Fruit fly (Drosophila melanogaster) whole organism, embryonic: Measurements from ENCODE around the gene Fancl.

Source experiments
- ATbp ChIP-seq: fragments of 200-800 bp; sonication (Bioruptor generic); optimal IDR thresholded peaks from 2 replicates; lab custom pipeline; 2017; ENCODE audit warnings: missing biosample characterization, mild to moderate bottlenecking, missing genetic modification characterization, missing genetic modification reagents
- Bdp1 ChIP-seq: fragments of 200-800 bp; sonication (Bioruptor generic); optimal IDR thresholded peaks from 3 replicates; lab custom pipeline; 2016; ENCODE audit warnings: missing biosample characterization, missing genetic modification characterization
- C15 ChIP-seq: fragments of 200-800 bp; sonication (Bioruptor generic); IDR thresholded peaks from 3 replicates; pipeline ENCODE4 v1.3.6; 2022; ENCODE audit warnings: missing biosample characterization, missing genetic modification characterization
- CG11093 ChIP-seq: fragments of 200-800 bp; sonication (Bioruptor generic); IDR thresholded peaks from 3 replicates; pipeline ENCODE4 v1.3.6; 2022; ENCODE audit warnings: missing biosample characterization, missing genetic modification characterization
- CG12071 ChIP-seq: fragments of 200-800 bp; sonication (Bioruptor generic); optimal IDR thresholded peaks from 3 replicates; lab custom pipeline; 2018; ENCODE audit warnings: missing biosample characterization, mild to moderate bottlenecking, missing genetic modification characterization
- CG12104 ChIP-seq: fragments of 200-800 bp; sonication (Bioruptor generic); optimal IDR thresholded peaks from 3 replicates; lab custom pipeline; 2016; ENCODE audit warnings: missing biosample characterization, missing genetic modification characterization
- CG12155 ChIP-seq: fragments of 200-800 bp; sonication (Bioruptor generic); optimal IDR thresholded peaks from 3 replicates; lab custom pipeline; 2016; ENCODE audit warnings: missing biosample characterization, missing genetic modification characterization
- CG12391 ChIP-seq: fragments of 200-800 bp; sonication (Bioruptor generic); optimal IDR thresholded peaks from 3 replicates; lab custom pipeline; 2018; ENCODE audit warnings: missing biosample characterization, mild to moderate bottlenecking, missing genetic modification characterization, moderate library complexity
- CG12744 ChIP-seq: fragments of 200-800 bp; sonication (Bioruptor generic); optimal IDR thresholded peaks from 2 replicates; lab custom pipeline; 2016; ENCODE audit warnings: missing biosample characterization, missing genetic modification characterization
- CG14667 ChIP-seq: fragments of 200-800 bp; sonication (Bioruptor generic); IDR thresholded peaks from 2 replicates; pipeline ENCODE4 v1.3.6; 2022; ENCODE audit warnings: missing biosample characterization, missing genetic modification characterization
- CG1603 ChIP-seq: fragments of 200-800 bp; sonication (Bioruptor generic); optimal IDR thresholded peaks from 2 replicates; lab custom pipeline; 2019; ENCODE audit warnings: missing biosample characterization, mild to moderate bottlenecking, missing genetic modification characterization, moderate library complexity
- CG2875 ChIP-seq: fragments of 200-800 bp; sonication (Bioruptor generic); optimal IDR thresholded peaks from 2 replicates; lab custom pipeline; 2017; ENCODE audit warnings: missing biosample characterization, mild to moderate bottlenecking, missing genetic modification characterization, missing genetic modification reagents
- CG31224 ChIP-seq: fragments of 200-800 bp; sonication (Bioruptor generic); IDR thresholded peaks from 2 replicates; pipeline ENCODE4 v1.3.6; 2022; ENCODE audit warnings: missing biosample characterization, missing genetic modification characterization
- CG32767 ChIP-seq: fragments of 200-800 bp; sonication (Bioruptor generic); IDR thresholded peaks from 2 replicates; pipeline ENCODE4 v1.3.6; 2022; ENCODE audit warnings: missing biosample characterization, missing genetic modification characterization
- CG34224 ChIP-seq: fragments of 200-800 bp; sonication (Bioruptor generic); IDR thresholded peaks from 3 replicates; pipeline ENCODE4 v1.3.6; 2022; ENCODE audit warnings: missing biosample characterization, missing genetic modification characterization; ENCODE audit not compliant: partially characterized antibody
- CG4360 ChIP-seq: fragments of 200-800 bp; sonication (Bioruptor generic); IDR thresholded peaks from 2 replicates; pipeline ENCODE4 v1.3.6; 2022; ENCODE audit warnings: missing biosample characterization, missing genetic modification characterization
- CG8388 ChIP-seq: fragments of 200-800 bp; sonication (Bioruptor generic); optimal IDR thresholded peaks from 2 replicates; lab custom pipeline; 2019; ENCODE audit warnings: missing biosample characterization, mild to moderate bottlenecking, missing genetic modification characterization, moderate library complexity
- CG9437 ChIP-seq: fragments of 200-800 bp; sonication (Bioruptor generic); optimal IDR thresholded peaks from 2 replicates; lab custom pipeline; 2018; ENCODE audit warnings: missing biosample characterization, mild to moderate bottlenecking, missing genetic modification characterization
- CG9932 ChIP-seq: fragments of 200-800 bp; sonication (Bioruptor generic); IDR thresholded peaks from 2 replicates; pipeline ENCODE4 v1.3.6; 2022; ENCODE audit warnings: missing biosample characterization, missing genetic modification characterization
- Dbx ChIP-seq: fragments of 200-800 bp; sonication (Bioruptor generic); IDR thresholded peaks from 3 replicates; pipeline ENCODE4 v1.3.6; 2022; ENCODE audit warnings: missing biosample characterization, missing genetic modification characterization
- E2f1 ChIP-seq: fragments of 200-800 bp; sonication (Bioruptor generic); IDR thresholded peaks from 2 replicates; pipeline ENCODE4 v1.3.6; 2022; ENCODE audit warnings: missing biosample characterization, missing genetic modification characterization
- ERR ChIP-seq: fragments of 200-800 bp; sonication (Bioruptor generic); optimal IDR thresholded peaks from 2 replicates; lab custom pipeline; 2016; ENCODE audit warnings: missing biosample characterization, missing genetic modification characterization
- Ets65A ChIP-seq: fragments of 200-800 bp; sonication (Bioruptor generic); peaks from one replicate; lab custom pipeline; 2016; ENCODE audit warnings: missing biosample characterization, missing genetic modification characterization
- Gsc ChIP-seq: fragments of 200-800 bp; sonication (Bioruptor generic); IDR thresholded peaks from 2 replicates; pipeline ENCODE4 v1.3.6; 2022; ENCODE audit warnings: missing biosample characterization, missing genetic modification characterization
- HLH3B ChIP-seq: fragments of 200-800 bp; sonication (Bioruptor generic); IDR thresholded peaks from 2 replicates; pipeline ENCODE4 v1.3.6; 2022; ENCODE audit warnings: missing biosample characterization, missing genetic modification characterization
- Hr78 ChIP-seq, 2 experiments: fragments of 200-800 bp in 1 of 2; fragments of >200 bp in 1 of 2; sonication (Bioruptor generic) in 1 of 2; optimal IDR thresholded peaks; 2 replicates each; lab custom pipeline; 2017 to 2019; ENCODE audit warnings: missing biosample characterization in 2 of 2, missing genetic modification characterization in 2 of 2, mild to moderate bottlenecking in 1 of 2, moderate library complexity in 1 of 2
- Hsf ChIP-seq: fragments of 200-800 bp; sonication (Bioruptor generic); optimal IDR thresholded peaks from 3 replicates; lab custom pipeline; 2016; ENCODE audit warnings: missing biosample characterization, missing genetic modification characterization
- Med ChIP-seq: fragments of 200-800 bp; sonication (Bioruptor generic); peaks from one replicate; lab custom pipeline; 2016; ENCODE audit warnings: missing biosample characterization, missing genetic modification characterization, mild to moderate bottlenecking, inconsistent platforms, moderate library complexity
- Rfx ChIP-seq: fragments of 200-800 bp; sonication (Bioruptor generic); IDR thresholded peaks from 2 replicates; pipeline ENCODE4 v1.3.6; 2022; ENCODE audit warnings: missing biosample characterization, missing genetic modification characterization
- Trl ChIP-seq, 3 experiments: fragments of >200 bp in 2 of 3; fragments of 200-800 bp in 1 of 3; sonication (Bioruptor generic) in 1 of 3; optimal IDR thresholded peaks; 2 replicates in 1 of 3; 3 replicates in 2 of 3; lab custom pipeline; 2016 to 2017; ENCODE audit warnings: missing biosample characterization in 1 of 3, missing genetic modification characterization in 1 of 3
- Vsx1 ChIP-seq: fragments of 200-800 bp; sonication (Bioruptor generic); optimal IDR thresholded peaks from 2 replicates; lab custom pipeline; 2017; ENCODE audit warnings: missing biosample characterization, mild to moderate bottlenecking, missing genetic modification characterization, missing genetic modification reagents
- br ChIP-seq: fragments of >200 bp; optimal IDR thresholded peaks from 2 replicates; lab custom pipeline; 2017
- cg ChIP-seq: fragments of 200-800 bp; sonication (Bioruptor generic); optimal IDR thresholded peaks from 3 replicates; lab custom pipeline; 2019; ENCODE audit warnings: missing biosample characterization, mild to moderate bottlenecking, missing genetic modification characterization, moderate library complexity
- chinmo ChIP-seq: fragments of 200-800 bp; sonication (Bioruptor generic); IDR thresholded peaks from 4 replicates; pipeline ENCODE4 v1.3.6; 2022; ENCODE audit warnings: missing biosample characterization, missing genetic modification characterization; ENCODE audit not compliant: partially characterized antibody
- dati ChIP-seq: fragments of 200-800 bp; sonication (Bioruptor generic); IDR thresholded peaks from 2 replicates; pipeline ENCODE4 v1.3.6; 2022; ENCODE audit warnings: missing biosample characterization, missing genetic modification characterization
- dmrt11E ChIP-seq: fragments of 200-800 bp; sonication (Bioruptor generic); optimal IDR thresholded peaks from 3 replicates; lab custom pipeline; 2018; ENCODE audit warnings: missing biosample characterization, mild to moderate bottlenecking, missing genetic modification characterization, moderate library complexity
- ewg ChIP-seq: fragments of 200-800 bp; sonication (Bioruptor generic); optimal IDR thresholded peaks from 3 replicates; lab custom pipeline; 2017; ENCODE audit warnings: mild to moderate bottlenecking, missing biosample characterization, missing genetic modification reagents, missing genetic modification characterization
- fd3F ChIP-seq: fragments of 200-800 bp; sonication (Bioruptor generic); optimal IDR thresholded peaks from 2 replicates; lab custom pipeline; 2018; ENCODE audit warnings: missing biosample characterization, mild to moderate bottlenecking, missing genetic modification characterization, moderate library complexity
- ftz-f1 ChIP-seq: fragments of 200-800 bp; sonication (Bioruptor generic); optimal IDR thresholded peaks from 2 replicates; lab custom pipeline; 2016; ENCODE audit warnings: missing biosample characterization, missing genetic modification characterization
- gsb-n ChIP-seq: fragments of 200-800 bp; sonication (Bioruptor generic); optimal IDR thresholded peaks from 3 replicates; lab custom pipeline; 2018; ENCODE audit warnings: missing biosample characterization, mild to moderate bottlenecking, missing genetic modification characterization
- jing ChIP-seq: fragments of 200-800 bp; sonication (Bioruptor generic); optimal IDR thresholded peaks from 2 replicates; lab custom pipeline; 2018; ENCODE audit warnings: missing biosample characterization, mild to moderate bottlenecking, missing genetic modification characterization
- oc ChIP-seq: fragments of 200-800 bp; sonication (Bioruptor generic); optimal IDR thresholded peaks from 2 replicates; lab custom pipeline; 2018; ENCODE audit warnings: missing biosample characterization, mild to moderate bottlenecking, missing genetic modification characterization, moderate library complexity
- pfk ChIP-seq: fragments of 200-800 bp; sonication (Bioruptor generic); optimal IDR thresholded peaks from 2 replicates; lab custom pipeline; 2018; ENCODE audit warnings: missing biosample characterization, mild to moderate bottlenecking, missing genetic modification characterization, moderate library complexity
- row ChIP-seq: fragments of 200-800 bp; sonication (Bioruptor generic); IDR thresholded peaks from 3 replicates; pipeline ENCODE4 v1.3.6; 2022; ENCODE audit warnings: missing biosample characterization, missing genetic modification characterization
- scrt ChIP-seq: fragments of 200-800 bp; sonication (Bioruptor generic); optimal IDR thresholded peaks from 2 replicates; lab custom pipeline; 2018; ENCODE audit warnings: missing biosample characterization, mild to moderate bottlenecking, missing genetic modification characterization, moderate library complexity
- sens ChIP-seq: fragments of 200-800 bp; sonication (Bioruptor generic); peaks from one replicate; lab custom pipeline; 2016; ENCODE audit warnings: missing biosample characterization, missing genetic modification characterization
- sim ChIP-seq: fragments of 200-800 bp; sonication (Bioruptor generic); IDR thresholded peaks from 2 replicates; pipeline ENCODE4 v1.3.6; 2022; ENCODE audit warnings: missing biosample characterization, missing genetic modification characterization
- sisA ChIP-seq: fragments of 200-800 bp; sonication (Bioruptor generic); IDR thresholded peaks from 2 replicates; pipeline ENCODE4 v1.3.6; 2022; ENCODE audit warnings: missing biosample characterization, missing genetic modification characterization
- toy ChIP-seq: fragments of 200-800 bp; sonication (Bioruptor generic); IDR thresholded peaks from 2 replicates; pipeline ENCODE4 v1.3.6; 2022; ENCODE audit warnings: missing biosample characterization, missing genetic modification characterization
- ttk ChIP-seq: fragments of 200-800 bp; sonication (Bioruptor generic); IDR thresholded peaks from 2 replicates; pipeline ENCODE4 v2.1.2; 2022; ENCODE audit warnings: missing biosample characterization, missing genetic modification characterization

Fancl gene

DNA sequence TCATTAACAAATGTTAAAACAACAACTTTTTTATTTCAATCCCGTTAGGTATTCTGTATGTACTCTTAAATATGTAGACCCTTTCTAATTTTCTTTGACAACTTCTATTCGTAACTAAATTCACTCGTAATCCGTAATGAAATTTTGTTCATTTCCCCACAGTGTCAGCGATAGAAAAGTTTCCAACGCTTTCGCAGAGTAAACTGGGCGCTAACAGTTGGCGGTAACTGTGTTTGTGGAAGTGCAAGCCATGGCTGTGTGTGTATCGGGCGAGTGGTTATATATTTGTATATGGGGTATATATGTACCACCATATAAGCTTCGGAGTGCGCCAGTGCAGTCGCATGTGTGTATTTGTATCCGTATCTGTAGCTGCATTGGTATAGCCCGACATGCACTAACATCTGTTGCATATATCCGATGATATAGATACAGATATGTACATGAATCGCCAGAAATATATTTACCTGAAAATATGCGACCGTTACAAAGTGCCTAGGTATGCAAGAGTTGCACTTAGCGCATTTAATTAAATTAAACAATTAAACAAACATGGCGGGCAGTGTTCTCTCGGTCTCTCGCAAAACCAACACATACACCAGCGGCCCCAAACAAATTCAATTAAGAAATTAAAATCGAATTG lies 28.9 kb upstream of the Fancl start:
- no peak for TF ChIP-seq dati (GFP tag; lab: Robert Waterston, UW)
- TF ChIP-seq row (GFP tag; lab: Robert Waterston, UW) = peak; percentile 39; the same call in 1 of the 3 replicates
- TF ChIP-seq CG1603 (tag; lab: Kevin White, UChicago) = peak; percentile 4
- no peak for TF ChIP-seq Gsc (GFP tag; lab: Robert Waterston, UW)
- peak; percentile 67 for TF ChIP-seq Med (GFP tag; lab: Kevin White, UChicago)
- TF ChIP-seq HLH3B = 0 out of 2 replicates have a peak, but pooled peaks have one; percentile 16
- no peak for TF ChIP-seq CG31224 (GFP tag; lab: Robert Waterston, UW)
- no peak for TF ChIP-seq CG12104 (GFP tag; lab: Kevin White, UChicago)
- TF ChIP-seq Hr78 (GFP tag; optimal IDR thresholded peaks at IDR 0.05; lab: Kevin White, UChicago) = no peak
- no peak for TF ChIP-seq CG4360 (GFP tag; lab: Robert Waterston, UW)
- TF ChIP-seq toy (GFP tag; lab: Robert Waterston, UW) = no peak
- TF ChIP-seq CG9932 (GFP tag; lab: Robert Waterston, UW) = no peak
- TF ChIP-seq oc (tag; lab: Kevin White, UChicago) = no peak
- TF ChIP-seq scrt = no peak
- TF ChIP-seq CG8388 (GFP tag; lab: Kevin White, UChicago) = peak; percentile 90
- no peak for TF ChIP-seq Rfx (GFP tag; lab: Robert Waterston, UW)
- TF ChIP-seq dmrt11E (tag; lab: Kevin White, UChicago) = no peak
- peak; percentile 75 for TF ChIP-seq sens
- TF ChIP-seq Ets65A (GFP tag; lab: Kevin White, UChicago) = peak; percentile 75
- peak; percentile 42; the same call in 1 of the 2 replicates for TF ChIP-seq sisA (GFP tag; lab: Robert Waterston, UW)
- TF ChIP-seq CG34224 (GFP tag; lab: Robert Waterston, UW) = no peak
- peak; percentile 36 for TF ChIP-seq cg
- TF ChIP-seq Bdp1 (GFP tag; lab: Kevin White, UChicago) = no peak

DNA sequence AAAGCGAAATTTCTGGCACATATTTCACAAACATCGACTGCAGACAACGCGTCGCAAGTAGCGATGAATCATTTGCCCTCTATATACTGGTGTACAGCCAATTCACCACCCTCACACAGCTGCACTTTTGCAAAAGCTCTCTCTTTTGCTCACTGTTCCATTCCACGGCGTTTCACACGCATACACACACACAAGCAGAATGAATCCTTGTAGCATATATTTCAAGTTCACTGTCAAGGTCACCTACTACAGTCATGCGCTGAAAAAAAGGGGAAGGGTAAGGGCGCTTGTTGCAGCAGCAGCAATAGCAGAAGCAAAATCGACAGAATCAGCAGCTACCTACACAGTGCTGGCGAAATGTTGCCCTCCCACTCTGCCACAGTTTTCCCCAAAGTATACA lies 28.0 kb upstream of the Fancl start:
- TF ChIP-seq Trl (optimal IDR thresholded peaks at IDR 0.05; lab: Kevin White, UChicago) (peak; percentile 6 to 20), Trl (GFP tag; optimal IDR thresholded peaks at IDR 0.05; lab: Kevin White, UChicago) (no peak), row (GFP tag; lab: Robert Waterston, UW) (0 out of 3 replicates have a peak, but pooled peaks have one; percentile 5), CG9437 (GFP tag; lab: Kevin White, UChicago) (no peak), CG12744 (GFP tag; lab: Kevin White, UChicago) (no peak), gsb-n (no peak), CG12071 (GFP tag; lab: Kevin White, UChicago) (no peak), Vsx1 (GFP tag; lab: Kevin White, UChicago) (no peak), CG32767 (GFP tag; lab: Robert Waterston, UW) (0 out of 2 replicates have a peak, but pooled peaks have one; percentile 33), CG11093 (no peak), CG2875 (GFP tag; lab: Kevin White, UChicago) (no peak), E2f1 (no peak), CG12391 (no peak), ERR (GFP tag; lab: Kevin White, UChicago) (peak; percentile 55), jing (GFP tag; lab: Kevin White, UChicago) (no peak), pfk (GFP tag; lab: Kevin White, UChicago) (peak; percentile 86), ewg (peak; percentile 81), fd3F (no peak), CG14667 (GFP tag; lab: Robert Waterston, UW) (0 out of 2 replicates have a peak, but pooled peaks have one; percentile 6), Dbx (GFP tag; lab: Robert Waterston, UW) (no peak), sim (GFP tag; lab: Robert Waterston, UW) (no peak), chinmo (GFP tag; lab: Robert Waterston, UW) (peak; percentile 69; the same call in 1 of the 4 replicates), br (lab: Kevin White, UChicago) (no peak), ftz-f1 (GFP tag; lab: Kevin White, UChicago) (peak; percentile 85), Hsf (no peak), C15 (no peak), CG12155 (no peak), ttk (0 out of 2 replicates have a peak, but pooled peaks have one; percentile 20), ATbp (no peak)
